Worm (Caenorhabditis elegans): ENCODE data around the gene C09G1.4.
A peak's percentile ranks its signal among the peaks of the same experiment; 100 is the strongest.

DNA sequence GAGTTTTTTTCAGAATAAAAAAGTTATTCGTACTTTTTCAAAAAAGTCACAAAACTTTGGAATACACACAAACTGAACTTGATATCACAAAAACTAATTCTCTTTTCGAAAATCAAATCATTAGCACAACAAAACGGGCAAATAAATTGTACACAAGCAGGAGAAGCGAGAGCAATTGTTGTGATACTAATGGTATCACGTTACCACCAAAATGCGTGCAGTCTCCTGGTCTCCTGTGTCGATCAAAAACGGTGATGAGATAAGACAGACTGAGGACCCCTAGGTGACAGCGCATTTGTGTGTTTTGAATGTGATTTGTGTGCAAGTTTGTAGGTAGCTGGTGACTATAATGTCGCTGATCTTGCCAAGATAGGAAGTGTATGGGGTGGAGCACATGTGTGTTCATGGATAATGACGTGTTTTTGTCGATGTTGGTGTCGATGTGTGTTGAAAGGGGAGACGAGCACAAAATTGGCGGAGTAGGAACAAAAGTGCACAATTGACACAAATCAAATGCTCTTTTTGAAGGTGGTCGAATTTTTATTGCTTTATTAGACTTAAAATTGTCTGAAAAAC is 66.6 kb downstream of the C09G1.4 start:
- TF ChIP-seq egl-27 (tag; optimal IDR thresholded peaks at IDR 0.05) = no peak
- TF ChIP-seq lin-39 (tag; optimal IDR thresholded peaks at IDR 0.05) = no peak
- no peak for TF ChIP-seq ama-1 (optimal IDR thresholded peaks at IDR 0.05)
- no peak for TF ChIP-seq ztf-1 (GFP tag; conservative IDR thresholded peaks at IDR 0.05)
- TF ChIP-seq mab-5 (tag; optimal IDR thresholded peaks at IDR 0.05) = no peak
- TF ChIP-seq sem-4 (tag; optimal IDR thresholded peaks at IDR 0.05) = no peak
- no peak for TF ChIP-seq ceh-82 (tag; optimal IDR thresholded peaks at IDR 0.05)
- no peak for TF ChIP-seq unc-55 (GFP tag; optimal IDR thresholded peaks at IDR 0.05)
- TF ChIP-seq sma-9 (GFP tag; optimal IDR thresholded peaks at IDR 0.05) = peak; percentile 58
- TF ChIP-seq sma-9 (tag; optimal IDR thresholded peaks at IDR 0.05) = no peak
- no peak for TF ChIP-seq mdl-1 (tag; optimal IDR thresholded peaks at IDR 0.05)
- TF ChIP-seq nhr-77 (tag; optimal IDR thresholded peaks at IDR 0.05) = no peak
- TF ChIP-seq lin-13 (GFP tag; optimal IDR thresholded peaks at IDR 0.05) = no peak
- no peak for TF ChIP-seq nhr-10 (tag; optimal IDR thresholded peaks at IDR 0.05)
- no peak for TF ChIP-seq nhr-6 (tag; optimal IDR thresholded peaks at IDR 0.05)
